Worm (Caenorhabditis elegans) whole organism, late embryonic: ENCODE data around the gene R02F2.5.

Experiments
- C38D4.7 ChIP-seq: fragments of 200-800 bp; sonication (Bioruptor generic); optimal IDR thresholded peaks from 2 replicates; lab custom pipeline; 2018; ENCODE audit warnings: mild to moderate bottlenecking, missing genetic modification characterization, moderate library complexity, missing compliant biosample characterization
- ama-1 ChIP-seq: fragments of 150-350 bp; optimal IDR thresholded peaks from 2 replicates; lab custom pipeline; 2014
- ceh-14 ChIP-seq: sonication (generic microtip); optimal IDR thresholded peaks from 2 replicates; lab custom pipeline; 2016; ENCODE audit warnings: missing genotype, missing genetic modification characterization, missing compliant biosample characterization
- ceh-6 ChIP-seq: fragments of 200-800 bp; sonication (Bioruptor generic); optimal IDR thresholded peaks from 2 replicates; lab custom pipeline; 2018; ENCODE audit warnings: mild to moderate bottlenecking, missing genetic modification characterization, missing compliant biosample characterization
- hlh-15 ChIP-seq: sonication (generic microtip); optimal IDR thresholded peaks from 2 replicates; lab custom pipeline; 2016; ENCODE audit warnings: missing genetic modification characterization, missing compliant biosample characterization
- hlh-30 ChIP-seq: sonication (generic microtip); optimal IDR thresholded peaks from 2 replicates; lab custom pipeline; 2017; ENCODE audit warnings: antibody characterized with exemption, missing genetic modification characterization, missing compliant biosample characterization; ENCODE audit not compliant: insufficient read depth
- lin-11 ChIP-seq: fragments of 200-800 bp; sonication (Bioruptor generic); optimal IDR thresholded peaks from 2 replicates; lab custom pipeline; 2018; ENCODE audit warnings: mild to moderate bottlenecking, missing genetic modification characterization, missing compliant biosample characterization
- nhr-11 ChIP-seq: fragments of 150-350 bp; optimal IDR thresholded peaks from 2 replicates; lab custom pipeline; 2014; ENCODE audit warnings: missing biosample characterization, missing genetic modification characterization
- pha-4 ChIP-seq: fragments of 150-350 bp; optimal IDR thresholded peaks from 2 replicates; lab custom pipeline; 2018; ENCODE audit warnings: missing biosample characterization, missing genetic modification reagents, missing genetic modification characterization
- syd-9 ChIP-seq: sonication (generic microtip); optimal IDR thresholded peaks from 2 replicates; lab custom pipeline; 2016; ENCODE audit warnings: mild to moderate bottlenecking, missing genetic modification characterization, moderate library complexity, missing compliant biosample characterization
- unc-42 ChIP-seq: sonication (generic microtip); optimal IDR thresholded peaks from 2 replicates; lab custom pipeline; 2016; ENCODE audit warnings: missing genotype, missing genetic modification characterization, missing compliant biosample characterization

ce11 chrIII:5461079-5461478, 18.0 kb upstream of the R02F2.5 start, which contains the start of gene F48E8.3:
- TF ChIP-seq pha-4 (tag; lab: Kevin White, UChicago), result no peak
- TF ChIP-seq syd-9 (tag; lab: Kevin White, UChicago), result no peak
- TF ChIP-seq lin-11 (tag; lab: Kevin White, UChicago), result no peak
- TF ChIP-seq hlh-30 (tag; lab: Kevin White, UChicago), result no peak
- no peak for TF ChIP-seq ceh-14 (tag; lab: Kevin White, UChicago)
- no peak for TF ChIP-seq hlh-15
- TF ChIP-seq nhr-11 (tag; lab: Kevin White, UChicago), result no peak
- no peak for TF ChIP-seq ama-1 (lab: Kevin White, UChicago)
- no peak for TF ChIP-seq unc-42 (tag; lab: Kevin White, UChicago)
- no peak for TF ChIP-seq C38D4.7 (GFP tag; lab: Kevin White, UChicago)
- TF ChIP-seq ceh-6 (GFP tag; lab: Kevin White, UChicago), result no peak
